Worm (Caenorhabditis elegans): ENCODE data around the gene tps-1.
A peak's percentile ranks its signal among the peaks of the same experiment; 100 is the strongest.

tps-1 gene

DNA sequence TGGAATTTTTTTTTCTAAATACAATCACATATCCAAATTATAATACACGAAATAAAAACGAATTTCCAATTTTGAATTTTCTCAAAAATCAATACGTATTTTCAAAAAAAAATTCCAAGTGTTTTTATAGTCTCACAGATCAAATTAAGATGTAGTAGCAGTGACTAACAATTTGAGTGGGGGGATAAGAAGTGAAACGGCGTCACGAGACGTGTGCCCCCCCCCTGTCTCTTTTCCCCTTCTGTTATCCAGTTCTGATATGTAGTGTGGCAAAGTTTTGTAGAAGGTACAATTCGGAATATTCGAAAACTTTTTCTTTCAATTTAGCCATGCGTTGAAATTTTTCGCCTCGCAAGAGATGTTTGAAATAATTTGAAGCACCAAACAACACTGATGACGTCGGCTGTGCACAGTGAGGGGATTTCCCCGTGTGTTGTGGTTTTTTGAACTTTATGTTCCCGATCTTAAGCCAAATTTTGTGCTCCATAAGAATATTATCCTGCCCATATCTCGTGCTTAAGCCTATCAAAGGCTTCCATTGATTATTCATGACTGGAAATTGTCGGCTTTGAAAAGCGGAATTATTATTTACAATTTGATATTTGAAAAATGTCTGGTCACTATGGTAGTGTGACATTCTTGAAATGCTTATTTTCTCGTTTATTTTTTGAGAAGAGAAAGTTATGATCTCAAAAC, 41.0 kb upstream of the tps-1 start:
- TF ChIP-seq blmp-1 (tag; optimal IDR thresholded peaks at IDR 0.05) (peak; percentile 94), swsn-7 (tag; optimal IDR thresholded peaks at IDR 0.05) (no peak), mef-2 (tag; optimal IDR thresholded peaks at IDR 0.05) (no peak), jun-1 (tag; optimal IDR thresholded peaks at IDR 0.05) (no peak), alr-1 (tag; optimal IDR thresholded peaks at IDR 0.05; ENCODE audit: borderline replicate concordance) (no peak), unc-130 (tag; optimal IDR thresholded peaks at IDR 0.05) (peak; percentile 16), ama-1 (optimal IDR thresholded peaks at IDR 0.05) (no peak), unc-62 (GFP tag; optimal IDR thresholded peaks at IDR 0.05) (no peak), ceh-82 (tag; optimal IDR thresholded peaks at IDR 0.05) (no peak), nhr-12 (tag; optimal IDR thresholded peaks at IDR 0.05) (no peak), irx-1 (tag; optimal IDR thresholded peaks at IDR 0.05) (no peak), elt-2 (tag; optimal IDR thresholded peaks at IDR 0.05) (no peak), nhr-90 (tag; optimal IDR thresholded peaks at IDR 0.05; ENCODE audit: poor library complexity) (no peak), ceh-63 (GFP tag; optimal IDR thresholded peaks at IDR 0.05) (no peak), nhr-19 (GFP tag; conservative IDR thresholded peaks at IDR 0.05) (no peak), ztf-11 (tag; optimal IDR thresholded peaks at IDR 0.05) (no peak), nhr-237 (tag; optimal IDR thresholded peaks at IDR 0.05) (no peak), egl-13 (tag; optimal IDR thresholded peaks at IDR 0.05) (no peak), efl-3 (GFP tag; optimal IDR thresholded peaks at IDR 0.05) (no peak), lir-3 (tag; optimal IDR thresholded peaks at IDR 0.05; ENCODE audit: poor library complexity) (no peak), unc-30 (tag; optimal IDR thresholded peaks at IDR 0.05) (no peak), zip-4 (GFP tag; optimal IDR thresholded peaks at IDR 0.05) (no peak), ces-1 (GFP tag; optimal IDR thresholded peaks at IDR 0.05) (no peak), F16B12.6 (tag; optimal IDR thresholded peaks at IDR 0.05) (no peak), skn-1 (tag; optimal IDR thresholded peaks at IDR 0.05) (peak; percentile 13), nhr-77 (tag; optimal IDR thresholded peaks at IDR 0.05) (no peak), nhr-84 (tag; optimal IDR thresholded peaks at IDR 0.05) (no peak), C34B4.2 (tag; optimal IDR thresholded peaks at IDR 0.05) (no peak), nhr-11 (tag; optimal IDR thresholded peaks at IDR 0.05) (no peak), mep-1 (tag; optimal IDR thresholded peaks at IDR 0.05) (no peak), nhr-20 (tag; optimal IDR thresholded peaks at IDR 0.05) (peak; percentile 45), sptf-1 (tag; optimal IDR thresholded peaks at IDR 0.05) (no peak), ceh-88 (GFP tag; IDR thresholded peaks at IDR 0.05) (no peak), ztf-4 (tag; optimal IDR thresholded peaks at IDR 0.05) (no peak), lin-14 (GFP tag; optimal IDR thresholded peaks at IDR 0.05) (peak; percentile 49), lin-15B (tag; optimal IDR thresholded peaks at IDR 0.05) (no peak), xbp-1 (tag; optimal IDR thresholded peaks at IDR 0.05) (no peak), fkh-10 (GFP tag; optimal IDR thresholded peaks at IDR 0.05) (no peak), pax-3 (tag; optimal IDR thresholded peaks at IDR 0.05) (peak; percentile 48), mab-9 (GFP tag; IDR thresholded peaks at IDR 0.05) (no peak), sup-37 (GFP tag; optimal IDR thresholded peaks at IDR 0.05) (no peak), dpl-1 (GFP tag; optimal IDR thresholded peaks at IDR 0.05) (no peak), nhr-76 (tag; optimal IDR thresholded peaks at IDR 0.05) (no peak), Y116A8C.19 (tag; optimal IDR thresholded peaks at IDR 0.05; ENCODE audit: borderline replicate concordance) (no peak), aha-1 (tag; optimal IDR thresholded peaks at IDR 0.05) (no peak), nhr-28 (tag; optimal IDR thresholded peaks at IDR 0.05) (no peak), rnt-1 (tag; optimal IDR thresholded peaks at IDR 0.05) (no peak), pag-3 (tag; optimal IDR thresholded peaks at IDR 0.05; ENCODE audit: borderline replicate concordance, insufficient read depth) (no peak), fkh-8 (tag; optimal IDR thresholded peaks at IDR 0.05) (peak; percentile 54), egl-27 (tag; optimal IDR thresholded peaks at IDR 0.05) (no peak), dsc-1 (tag; optimal IDR thresholded peaks at IDR 0.05) (peak; percentile 80), ceh-90 (tag; optimal IDR thresholded peaks at IDR 0.05) (no peak)

Measured in whole organism, L1 larva.